Worm (Caenorhabditis elegans) whole organism, L4 larva: Measurements from ENCODE around the gene bus-4.

Experiments
- F44E2.7 ChIP-seq: fragments of 200-800 bp; sonication (Bioruptor generic); IDR thresholded peaks from 2 replicates; pipeline ENCODE4 v2.1.2; 2022; ENCODE audit warnings: missing genetic modification characterization, missing compliant biosample characterization
- R02D3.7 ChIP-seq: fragments of 150-350 bp; sonication (generic microtip); optimal IDR thresholded peaks from 3 replicates; lab custom pipeline; 2014; ENCODE audit warnings: missing biosample characterization, missing genetic modification characterization
- T26A8.4 ChIP-seq: fragments of 200-800 bp; sonication (Bioruptor generic); IDR thresholded peaks from 2 replicates; pipeline ENCODE4 v1.3.6; 2022; ENCODE audit warnings: missing genetic modification characterization, missing compliant biosample characterization
- aha-1 ChIP-seq: fragments of 150-350 bp; peaks from one replicate; lab custom pipeline; 2014; ENCODE audit warnings: missing biosample characterization, missing genetic modification characterization
- arid-1 ChIP-seq: fragments of 200-800 bp; sonication (Bioruptor generic); conservative IDR thresholded peaks from 2 replicates; pipeline ENCODE4 v1.3.6; 2022; ENCODE audit warnings: missing genetic modification reagents, missing genetic modification characterization, missing compliant biosample characterization
- ceh-20 ChIP-seq: fragments of 200-800 bp; sonication (Bioruptor generic); IDR thresholded peaks from 2 replicates; pipeline ENCODE4 v1.3.6; 2022; ENCODE audit warnings: missing genetic modification reagents, missing genetic modification characterization, missing compliant biosample characterization
- ceh-82 ChIP-seq: sonication (generic microtip); optimal IDR thresholded peaks from 2 replicates; lab custom pipeline; 2017; ENCODE audit warnings: missing biosample characterization, missing genetic modification characterization
- ctbp-1 ChIP-seq: fragments of 200-800 bp; sonication (Bioruptor generic); IDR thresholded peaks from 2 replicates; pipeline ENCODE4 v1.3.6; 2022; ENCODE audit warnings: missing genetic modification reagents, missing genetic modification characterization, missing compliant biosample characterization
- daf-19 ChIP-seq: fragments of 200-800 bp; sonication (Bioruptor generic); conservative IDR thresholded peaks from 2 replicates; pipeline ENCODE4 v1.3.6; 2022; ENCODE audit warnings: missing genetic modification characterization, missing compliant biosample characterization
- daf-8 ChIP-seq: fragments of 200-800 bp; sonication (Bioruptor generic); IDR thresholded peaks from 2 replicates; pipeline ENCODE4 v1.3.6; 2022; ENCODE audit warnings: missing genetic modification characterization, missing compliant biosample characterization
- dmd-8 ChIP-seq: fragments of 200-800 bp; sonication (Bioruptor generic); IDR thresholded peaks from 2 replicates; pipeline ENCODE4 v1.3.6; 2022; ENCODE audit warnings: missing genetic modification characterization, missing compliant biosample characterization
- duxl-1 ChIP-seq: sonication (generic microtip); optimal IDR thresholded peaks from 2 replicates; lab custom pipeline; 2016; ENCODE audit warnings: mild to moderate bottlenecking, missing genetic modification characterization, moderate library complexity, missing compliant biosample characterization; ENCODE audit not compliant: poor library complexity
- fkh-10 ChIP-seq: fragments of 150-350 bp; optimal IDR thresholded peaks from 2 replicates; lab custom pipeline; 2014; ENCODE audit warnings: missing biosample characterization, missing genetic modification reagents, missing genetic modification characterization
- fos-1 ChIP-seq: fragments of 150-350 bp; optimal IDR thresholded peaks from 2 replicates; lab custom pipeline; 2014; ENCODE audit warnings: missing biosample characterization, missing genetic modification characterization
- jun-1 ChIP-seq: fragments of 150-350 bp; optimal IDR thresholded peaks from 2 replicates; lab custom pipeline; 2014; ENCODE audit warnings: missing biosample characterization, missing genetic modification reagents, missing genetic modification characterization
- lim-7 ChIP-seq: fragments of 200-800 bp; sonication (Bioruptor generic); IDR thresholded peaks from 2 replicates; pipeline ENCODE4 v1.3.6; 2022; ENCODE audit warnings: missing genetic modification characterization, missing compliant biosample characterization
- lin-15B ChIP-seq: fragments of 150-350 bp; sonication (generic microtip); optimal IDR thresholded peaks from 3 replicates; lab custom pipeline; 2014; ENCODE audit warnings: missing biosample characterization, missing genetic modification characterization
- lin-38 ChIP-seq: fragments of 200-800 bp; sonication (Bioruptor generic); IDR thresholded peaks from 2 replicates; pipeline ENCODE4 v1.3.6; 2022; ENCODE audit warnings: missing genetic modification reagents, missing genetic modification characterization, missing compliant biosample characterization
- lsy-2 ChIP-seq, 2 experiments: fragments of 150-350 bp in 1 of 2; sonication (generic microtip) in 1 of 2; optimal IDR thresholded peaks; 2 replicates each; lab custom pipeline; 2014 to 2017; ENCODE audit warnings: missing biosample characterization in 2 of 2, missing genetic modification characterization in 2 of 2
- mdt-29 ChIP-seq: fragments of 200-800 bp; sonication (Bioruptor generic); IDR thresholded peaks from 2 replicates; pipeline ENCODE4 v1.3.6; 2022; ENCODE audit warnings: missing genetic modification reagents, missing genetic modification characterization, missing compliant biosample characterization
- mxl-3 ChIP-seq: fragments of 200-800 bp; sonication (Bioruptor generic); optimal IDR thresholded peaks from 2 replicates; lab custom pipeline; 2018; ENCODE audit warnings: mild to moderate bottlenecking, missing genetic modification characterization, missing compliant biosample characterization
- nhr-102 ChIP-seq: sonication (generic microtip); optimal IDR thresholded peaks from 2 replicates; lab custom pipeline; 2016; ENCODE audit warnings: mild to moderate bottlenecking, missing genetic modification characterization, moderate library complexity, missing compliant biosample characterization
- nhr-77 ChIP-seq: fragments of 150-350 bp; optimal IDR thresholded peaks from 2 replicates; lab custom pipeline; 2014; ENCODE audit warnings: missing biosample characterization, missing genetic modification characterization
- rbr-2 ChIP-seq: sonication (generic microtip); optimal IDR thresholded peaks from 2 replicates; lab custom pipeline; 2016; ENCODE audit warnings: missing genotype, missing genetic modification characterization, missing compliant biosample characterization
- set-16 ChIP-seq: fragments of 200-800 bp; sonication (Bioruptor generic); IDR thresholded peaks from 2 replicates; pipeline ENCODE4 v1.3.6; 2022; ENCODE audit warnings: missing genetic modification reagents, missing genetic modification characterization, missing compliant biosample characterization
- skn-1 ChIP-seq: fragments of 150-350 bp; optimal IDR thresholded peaks from 2 replicates; lab custom pipeline; 2014; ENCODE audit warnings: missing biosample characterization, missing genetic modification characterization
- spr-1 ChIP-seq: sonication (generic microtip); optimal IDR thresholded peaks from 2 replicates; lab custom pipeline; 2016; ENCODE audit warnings: mild to moderate bottlenecking, missing genetic modification characterization, missing compliant biosample characterization
- spr-3 ChIP-seq: fragments of 200-800 bp; sonication (Bioruptor generic); optimal IDR thresholded peaks from 2 replicates; lab custom pipeline; 2018; ENCODE audit warnings: mild to moderate bottlenecking, missing genetic modification characterization, missing compliant biosample characterization
- tag-97 ChIP-seq: fragments of 200-800 bp; sonication (Bioruptor generic); IDR thresholded peaks from 2 replicates; pipeline ENCODE4 v1.3.6; 2022; ENCODE audit warnings: missing genetic modification characterization, missing compliant biosample characterization
- tra-1 ChIP-seq: fragments of 200-800 bp; sonication (Bioruptor generic); IDR thresholded peaks from 2 replicates; pipeline ENCODE4 v1.3.6; 2022; ENCODE audit warnings: missing genetic modification reagents, missing genetic modification characterization, missing compliant biosample characterization
- unc-62 ChIP-seq, 3 experiments: fragments of 150-350 bp in 1 of 3; sonication (generic microtip); optimal IDR thresholded peaks in 2 of 3; peaks in 1 of 3; 1 replicate in 1 of 3; 2 replicates in 2 of 3; lab custom pipeline; 2014 to 2017; ENCODE audit warnings: missing biosample characterization in 3 of 3, missing genetic modification characterization in 3 of 3, missing genetic modification reagents in 3 of 3, missing genotype in 1 of 3

bus-4 gene

ce11 chrIV:4660151-4661041, 27.7 kb upstream of the bus-4 start, which contains the start of the genes F29B9.11 and jmjd-1.2 (continued):
- TF ChIP-seq lim-7 (no peak), mxl-3 (GFP tag; lab: Kevin White, UChicago) (peak; percentile 76), tag-97 (no peak), F44E2.7 (GFP tag; lab: Robert Waterston, UW) (no peak), aha-1 (tag; lab: Kevin White, UChicago) (peak; percentile 99), ceh-82 (tag; lab: Kevin White, UChicago) (no peak), lin-38 (GFP tag; lab: Robert Waterston, UW) (peak; percentile 88), tra-1 (GFP tag; lab: Robert Waterston, UW) (peak; percentile 79; the same call in 1 of the 2 replicates), spr-3 (peak; percentile 53)

ce11 chrIV:4665079-4665478, 23.0 kb upstream of the bus-4 start, which contains the start of gene F29B9.1:
Gene F29B9.1, plus strand, starts transcription at chrIV:4665379.
- TF ChIP-seq daf-8 (GFP tag; lab: Robert Waterston, UW) (no peak), duxl-1 (tag; lab: Kevin White, UChicago) (peak; percentile 26)

ce11 chrIV:4667383-4667782, 20.7 kb upstream of the bus-4 start:
- peak; percentile 79 for TF ChIP-seq set-16 (GFP tag; lab: Robert Waterston, UW)
- TF ChIP-seq skn-1: no peak
- TF ChIP-seq unc-62 (GFP tag; optimal IDR thresholded peaks at IDR 0.05 in 1 of 2; lab: Kevin White, UChicago): peak in 1 of 2 experiments; percentile 77
- TF ChIP-seq unc-62 (tag; optimal IDR thresholded peaks at IDR 0.05; lab: Kevin White, UChicago): no peak
- TF ChIP-seq ceh-20 (GFP tag; lab: Robert Waterston, UW): 0 out of 2 replicates have a peak, but pooled peaks have one; percentile 25

ce11 chrIV:4667835-4668234, 20.2 kb upstream of the bus-4 start:
- TF ChIP-seq jun-1: no peak
- no peak for TF ChIP-seq lin-38 (GFP tag; lab: Robert Waterston, UW)
- no peak for TF ChIP-seq R02D3.7 (tag; lab: Kevin White, UChicago)
- no peak for TF ChIP-seq mdt-29 (GFP tag; lab: Robert Waterston, UW)
- no peak for TF ChIP-seq dmd-8 (GFP tag; lab: Robert Waterston, UW)
- TF ChIP-seq daf-19 (GFP tag; lab: Robert Waterston, UW): no peak
- no peak for TF ChIP-seq ctbp-1 (GFP tag; lab: Robert Waterston, UW)
- no peak for TF ChIP-seq lin-15B (tag; lab: Kevin White, UChicago)
- TF ChIP-seq fos-1 (tag; lab: Kevin White, UChicago): no peak
- TF ChIP-seq lim-7: no peak
- no peak for TF ChIP-seq nhr-77 (tag; lab: Kevin White, UChicago)
- no peak for TF ChIP-seq lsy-2 (tag; optimal IDR thresholded peaks at IDR 0.05; lab: Kevin White, UChicago)
- no peak for TF ChIP-seq T26A8.4
- TF ChIP-seq rbr-2 (tag; lab: Kevin White, UChicago): no peak

- TF ChIP-seq fos-1 (tag; lab: Kevin White, UChicago): no peak
- TF ChIP-seq spr-1: no peak
- TF ChIP-seq arid-1 (GFP tag; lab: Robert Waterston, UW): no peak
- TF ChIP-seq fkh-10: no peak
- TF ChIP-seq daf-8 (GFP tag; lab: Robert Waterston, UW): no peak
- TF ChIP-seq nhr-102 (tag; lab: Kevin White, UChicago): no peak
- TF ChIP-seq, all 104 proteins: peak for 0
These were observed 18.8 kb upstream of the bus-4 start, which contains the start of gene F29B9.12 for ce11 chrIV:4669242-4669641. Gene F29B9.12, plus strand, starts transcription at chrIV:4669542.
